Fruit fly (Drosophila melanogaster) whole organism, adult: ENCODE data around the gene Gga.
A peak's percentile ranks its signal among the peaks of the same experiment; 100 is the strongest.

Source experiments
- CG11617 ChIP-seq: fragments of 200-800 bp; sonication (Bioruptor generic); optimal IDR thresholded peaks from 2 replicates; lab custom pipeline; 2017; ENCODE audit warnings: mild to moderate bottlenecking, missing biosample characterization, missing genetic modification reagents, missing genetic modification characterization
- CG1620 ChIP-seq: fragments of 200-800 bp; sonication (Bioruptor generic); optimal IDR thresholded peaks from 2 replicates; lab custom pipeline; 2016; ENCODE audit warnings: missing biosample characterization, missing genetic modification characterization
- CG5204 ChIP-seq: fragments of 200-800 bp; sonication (Bioruptor generic); optimal IDR thresholded peaks from 2 replicates; lab custom pipeline; 2016; ENCODE audit warnings: missing biosample characterization, missing genetic modification characterization
- CG7045 ChIP-seq: fragments of 200-800 bp; sonication (Bioruptor generic); optimal IDR thresholded peaks from 2 replicates; lab custom pipeline; 2017; ENCODE audit warnings: missing biosample characterization, mild to moderate bottlenecking, missing genetic modification characterization
- Mnt ChIP-seq: fragments of 200-800 bp; sonication (Bioruptor generic); optimal IDR thresholded peaks from 2 replicates; lab custom pipeline; 2016; ENCODE audit warnings: missing biosample characterization, mild to moderate bottlenecking, missing genetic modification characterization
- bab1 ChIP-seq: fragments of 200-800 bp; sonication (Bioruptor generic); optimal IDR thresholded peaks from 3 replicates; lab custom pipeline; 2019; ENCODE audit warnings: missing biosample characterization, mild to moderate bottlenecking, missing genetic modification characterization, moderate library complexity
- cic ChIP-seq: fragments of 200-800 bp; sonication (Bioruptor generic); optimal IDR thresholded peaks from 2 replicates; lab custom pipeline; 2017; ENCODE audit warnings: missing biosample characterization, mild to moderate bottlenecking, missing genetic modification characterization, moderate library complexity
- cnc ChIP-seq, 2 experiments: fragments of >200 bp; optimal IDR thresholded peaks; 2 replicates each; lab custom pipeline; 2017
- ovo ChIP-seq: fragments of 200-800 bp; sonication (Bioruptor generic); optimal IDR thresholded peaks from 2 replicates; lab custom pipeline; 2016; ENCODE audit warnings: missing biosample characterization, missing genetic modification characterization

DNA sequence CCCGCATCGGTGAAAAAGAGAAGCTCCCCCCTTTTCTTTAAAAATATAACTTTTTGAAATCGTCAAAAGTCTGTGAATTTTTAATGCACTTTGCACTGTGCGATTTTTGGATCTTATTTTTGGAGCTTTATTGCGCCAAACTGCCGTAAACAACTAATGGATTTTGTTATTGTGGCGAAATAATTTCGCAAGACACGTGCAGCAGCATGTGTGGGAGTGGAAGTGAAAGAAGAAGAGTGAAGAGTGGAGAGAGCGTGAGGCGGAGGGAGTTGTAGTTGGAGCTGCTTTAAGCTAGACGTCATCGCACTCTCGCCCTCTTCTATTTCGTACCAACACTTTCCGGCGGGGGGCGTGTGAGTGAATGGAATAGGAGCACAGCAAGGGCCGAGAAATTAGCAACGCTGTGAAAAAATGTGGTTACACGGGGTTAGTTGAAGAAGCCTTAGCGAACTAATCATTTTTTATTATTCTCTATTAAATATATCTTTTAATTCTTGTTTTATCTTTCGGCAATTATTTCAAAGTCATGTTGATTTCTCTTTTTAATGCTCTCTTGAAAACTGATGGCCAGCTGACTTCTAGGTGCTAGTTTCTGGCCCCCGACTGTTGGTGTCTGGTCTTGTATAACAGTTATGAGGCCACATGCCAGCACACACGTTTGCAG, 17.3 kb upstream of the Gga start:
- peak; percentile 85 for TF ChIP-seq CG7045 (GFP tag; lab: Kevin White, UChicago)
- TF ChIP-seq cnc (optimal IDR thresholded peaks at IDR 0.05; lab: Kevin White, UChicago): no peak
- TF ChIP-seq CG1620: peak; percentile 66
- TF ChIP-seq bab1 (GFP tag; lab: Kevin White, UChicago): peak; percentile 92
- TF ChIP-seq CG11617: peak; percentile 91
- TF ChIP-seq Mnt (GFP tag; lab: Kevin White, UChicago): peak; percentile 73
- peak; percentile 21 for TF ChIP-seq ovo (GFP tag; lab: Kevin White, UChicago)
- peak; percentile 64 for TF ChIP-seq CG5204 (GFP tag; lab: Kevin White, UChicago)
- no peak for TF ChIP-seq cic
